Worm (Caenorhabditis elegans) whole organism, L2 larva: ENCODE results near the gene sup-26.

ENCODE experiments used
- C34F6.9 ChIP-seq: fragments of 150-350 bp; optimal IDR thresholded peaks from 2 replicates; lab custom pipeline; 2014; ENCODE audit warnings: missing biosample characterization, missing genetic modification characterization
- F13H6.1 ChIP-seq: sonication (generic microtip); optimal IDR thresholded peaks from 2 replicates; lab custom pipeline; 2016; ENCODE audit warnings: missing genetic modification characterization, missing compliant biosample characterization
- R02D3.7 ChIP-seq: fragments of 150-350 bp; optimal IDR thresholded peaks from 2 replicates; lab custom pipeline; 2014; ENCODE audit warnings: missing biosample characterization, missing genetic modification characterization
- aly-2 ChIP-seq: fragments of 150-350 bp; optimal IDR thresholded peaks from 2 replicates; lab custom pipeline; 2014; ENCODE audit warnings: missing biosample characterization, missing genetic modification characterization
- ama-1 ChIP-seq: fragments of 150-350 bp; optimal IDR thresholded peaks from 2 replicates; lab custom pipeline; 2018; ENCODE audit warnings: inconsistent platforms
- blmp-1 ChIP-seq: sonication (generic microtip); optimal IDR thresholded peaks from 2 replicates; lab custom pipeline; 2017; ENCODE audit warnings: missing genetic modification characterization, mild to moderate bottlenecking, missing compliant biosample characterization, antibody characterized with exemption, moderate library complexity; ENCODE audit not compliant: insufficient read depth
- ceh-16 ChIP-seq: fragments of 150-350 bp; optimal IDR thresholded peaks from 2 replicates; lab custom pipeline; 2014; ENCODE audit warnings: missing biosample characterization, missing genetic modification characterization
- crh-2 ChIP-seq: sonication (generic microtip); optimal IDR thresholded peaks from 2 replicates; lab custom pipeline; 2017; ENCODE audit warnings: missing biosample characterization, missing genetic modification characterization
- dmd-4 ChIP-seq: sonication (generic microtip); optimal IDR thresholded peaks from 2 replicates; lab custom pipeline; 2017; ENCODE audit warnings: missing biosample characterization, missing genetic modification characterization
- elt-1 ChIP-seq: fragments of 150-350 bp; optimal IDR thresholded peaks from 2 replicates; lab custom pipeline; 2014; ENCODE audit warnings: missing biosample characterization, missing genetic modification characterization
- fos-1 ChIP-seq: fragments of 150-350 bp; optimal IDR thresholded peaks from 2 replicates; lab custom pipeline; 2014; ENCODE audit warnings: missing biosample characterization, missing genetic modification characterization
- lin-11 ChIP-seq: fragments of 150-350 bp; sonication (generic microtip); optimal IDR thresholded peaks from 2 replicates; lab custom pipeline; 2014; ENCODE audit warnings: missing biosample characterization, missing genetic modification characterization, inconsistent platforms, mixed read lengths
- lin-13 ChIP-seq: fragments of 150-350 bp; optimal IDR thresholded peaks from 2 replicates; lab custom pipeline; 2014; ENCODE audit warnings: missing biosample characterization, missing genetic modification reagents, missing genetic modification characterization
- lin-39 ChIP-seq: fragments of 150-350 bp; optimal IDR thresholded peaks from 2 replicates; lab custom pipeline; 2014; ENCODE audit warnings: missing biosample characterization, missing genetic modification reagents, missing genetic modification characterization
- lsy-2 ChIP-seq, 2 experiments: fragments of 150-350 bp in 1 of 2; sonication (generic microtip) in 1 of 2; optimal IDR thresholded peaks; 2 replicates each; lab custom pipeline; 2014 to 2017; ENCODE audit warnings: missing biosample characterization in 2 of 2, missing genetic modification characterization in 2 of 2
- mab-5 ChIP-seq: fragments of 150-350 bp; optimal IDR thresholded peaks from 2 replicates; lab custom pipeline; 2014; ENCODE audit warnings: missing biosample characterization, missing genetic modification characterization
- mbf-1 ChIP-seq: sonication (generic microtip); optimal IDR thresholded peaks from 2 replicates; lab custom pipeline; 2017; ENCODE audit warnings: missing biosample characterization, missing genetic modification characterization
- mdl-1 ChIP-seq, 2 experiments: fragments of 150-350 bp in 1 of 2; sonication (generic microtip) in 1 of 2; optimal IDR thresholded peaks; 2 replicates each; lab custom pipeline; 2017; ENCODE audit warnings: missing biosample characterization in 2 of 2, missing genetic modification characterization in 2 of 2
- nhr-10 ChIP-seq: sonication (generic microtip); optimal IDR thresholded peaks from 2 replicates; lab custom pipeline; 2017; ENCODE audit warnings: missing biosample characterization, missing genetic modification characterization
- nhr-11 ChIP-seq: fragments of 150-350 bp; optimal IDR thresholded peaks from 2 replicates; lab custom pipeline; 2014; ENCODE audit warnings: missing biosample characterization, missing genetic modification characterization
- nhr-12 ChIP-seq: fragments of 150-350 bp; optimal IDR thresholded peaks from 2 replicates; lab custom pipeline; 2014; ENCODE audit warnings: missing biosample characterization, missing genetic modification characterization
- nhr-129 ChIP-seq: fragments of 150-350 bp; optimal IDR thresholded peaks from 2 replicates; lab custom pipeline; 2014; ENCODE audit warnings: missing biosample characterization, missing genetic modification characterization
- nhr-21 ChIP-seq: fragments of 150-350 bp; optimal IDR thresholded peaks from 2 replicates; lab custom pipeline; 2014; ENCODE audit warnings: missing biosample characterization, missing genetic modification characterization
- nhr-23 ChIP-seq: fragments of 150-350 bp; optimal IDR thresholded peaks from 2 replicates; lab custom pipeline; 2014; ENCODE audit warnings: missing biosample characterization, missing genetic modification reagents, missing genetic modification characterization
- nhr-237 ChIP-seq: fragments of 150-350 bp; optimal IDR thresholded peaks from 2 replicates; lab custom pipeline; 2014; ENCODE audit warnings: missing biosample characterization, missing genetic modification characterization
- nhr-25 ChIP-seq: fragments of 150-350 bp; sonication (generic microtip); optimal IDR thresholded peaks from 3 replicates; lab custom pipeline; 2014; ENCODE audit warnings: missing biosample characterization, missing genetic modification characterization
- nhr-6 ChIP-seq: fragments of 150-350 bp; optimal IDR thresholded peaks from 2 replicates; lab custom pipeline; 2014; ENCODE audit warnings: missing biosample characterization, missing genetic modification characterization
- nhr-77 ChIP-seq: fragments of 150-350 bp; optimal IDR thresholded peaks from 2 replicates; lab custom pipeline; 2014; ENCODE audit warnings: missing biosample characterization, missing genetic modification characterization
- sem-4 ChIP-seq: fragments of 150-350 bp; optimal IDR thresholded peaks from 2 replicates; lab custom pipeline; 2014; ENCODE audit warnings: missing biosample characterization, missing genetic modification reagents, missing genetic modification characterization
- sma-3 ChIP-seq: sonication (generic microtip); optimal IDR thresholded peaks from 2 replicates; lab custom pipeline; 2016; ENCODE audit warnings: missing genetic modification reagents, missing genetic modification characterization, missing compliant biosample characterization
- sma-9 ChIP-seq, 2 experiments: fragments of 150-350 bp in 1 of 2; sonication (generic microtip) in 1 of 2; optimal IDR thresholded peaks; 2 replicates each; lab custom pipeline; 2014 to 2016; ENCODE audit warnings: missing genetic modification characterization in 2 of 2, mild to moderate bottlenecking in 1 of 2, missing biosample characterization in 1 of 2, missing compliant biosample characterization in 1 of 2, missing genetic modification reagents in 1 of 2, moderate library complexity in 1 of 2
- unc-39 ChIP-seq: fragments of 150-350 bp; optimal IDR thresholded peaks from 2 replicates; lab custom pipeline; 2014; ENCODE audit warnings: missing biosample characterization, missing genetic modification characterization
- unc-55 ChIP-seq: fragments of 150-350 bp; sonication (generic microtip); optimal IDR thresholded peaks from 3 replicates; lab custom pipeline; 2014; ENCODE audit warnings: missing biosample characterization, missing genetic modification reagents, missing genetic modification characterization
- unc-62 ChIP-seq: fragments of 150-350 bp; optimal IDR thresholded peaks from 2 replicates; lab custom pipeline; 2014; ENCODE audit warnings: missing biosample characterization, missing genetic modification reagents, missing genetic modification characterization
- zag-1 ChIP-seq: fragments of 150-350 bp; optimal IDR thresholded peaks from 2 replicates; lab custom pipeline; 2014; ENCODE audit warnings: missing biosample characterization, missing genetic modification characterization
- ztf-1 ChIP-seq: fragments of 200-800 bp; sonication (Bioruptor generic); conservative IDR thresholded peaks from 2 replicates; pipeline ENCODE4 v1.3.6; 2022; ENCODE audit warnings: missing genetic modification characterization, missing compliant biosample characterization

Gene sup-26

DNA sequence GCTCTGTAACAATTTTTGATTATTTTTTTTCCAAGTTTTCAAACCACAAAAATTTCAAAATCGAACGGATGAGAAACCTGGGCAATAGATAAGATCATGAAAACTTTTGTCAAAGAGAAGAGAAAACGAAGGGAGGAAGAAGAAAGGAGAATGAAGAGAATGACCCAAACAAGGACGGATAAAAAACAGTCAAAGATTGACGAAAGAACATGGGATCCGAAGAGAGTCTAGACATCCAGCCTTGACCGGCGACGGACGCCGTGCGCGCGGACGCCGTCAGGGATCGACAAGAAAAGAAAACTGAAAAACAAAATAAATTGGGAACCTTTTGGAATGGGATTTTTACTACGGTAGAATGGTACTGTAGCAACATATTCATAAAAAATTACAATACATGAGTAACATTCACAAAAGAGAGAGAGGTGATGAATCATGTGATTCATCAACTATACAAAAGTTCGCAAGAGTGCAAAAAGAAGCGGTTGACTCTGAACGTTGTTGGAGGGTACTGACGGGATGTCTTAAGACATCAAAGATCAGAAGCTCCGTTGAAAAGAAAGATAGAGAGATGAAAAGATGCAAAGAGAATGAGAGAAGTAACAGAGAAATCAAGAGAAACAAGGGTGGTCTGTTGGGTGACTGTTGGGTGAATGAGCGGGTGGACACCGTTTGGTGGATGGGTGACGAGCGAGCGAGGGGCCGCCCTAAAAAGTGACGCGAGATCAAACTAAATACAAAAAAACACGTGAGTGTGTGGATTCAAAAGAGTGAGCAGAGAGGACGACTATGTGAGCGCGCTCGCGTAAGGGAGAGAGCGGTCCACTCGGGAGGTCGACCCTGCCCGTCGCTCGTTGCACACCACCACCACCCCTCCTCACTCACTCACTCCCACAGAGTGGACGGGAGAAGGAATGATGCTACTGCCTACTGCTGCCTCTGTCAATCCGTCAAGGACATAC lies at the start of gene sup-26:
sup-26 (minus strand) TSS at position 10 of the 959 bp plus-strand sequence.
- peak; percentile 62 for TF ChIP-seq F13H6.1 (tag; lab: Kevin White, UChicago)
- no peak for TF ChIP-seq ztf-1
- TF ChIP-seq unc-39 (tag; lab: Kevin White, UChicago) = no peak
- peak; percentile 67 for TF ChIP-seq ceh-16 (tag; lab: Kevin White, UChicago)
- TF ChIP-seq sma-9 (GFP tag; optimal IDR thresholded peaks at IDR 0.05; lab: Kevin White, UChicago) = peak; percentile 25
- TF ChIP-seq sma-9 (tag; optimal IDR thresholded peaks at IDR 0.05; lab: Kevin White, UChicago) = no peak
- TF ChIP-seq nhr-21 = peak; percentile 19
- TF ChIP-seq nhr-25 = peak; percentile 20
- TF ChIP-seq nhr-6 (tag; lab: Kevin White, UChicago) = no peak
- TF ChIP-seq lsy-2 (tag; optimal IDR thresholded peaks at IDR 0.05; lab: Kevin White, UChicago) = peak in 1 of 2 experiments; percentile 18
- peak; percentile 17 for TF ChIP-seq fos-1 (tag; lab: Kevin White, UChicago)
- peak; percentile 41 for TF ChIP-seq lin-13
- no peak for TF ChIP-seq nhr-237 (tag; lab: Kevin White, UChicago)
- TF ChIP-seq nhr-129 = peak; percentile 62

DNA sequence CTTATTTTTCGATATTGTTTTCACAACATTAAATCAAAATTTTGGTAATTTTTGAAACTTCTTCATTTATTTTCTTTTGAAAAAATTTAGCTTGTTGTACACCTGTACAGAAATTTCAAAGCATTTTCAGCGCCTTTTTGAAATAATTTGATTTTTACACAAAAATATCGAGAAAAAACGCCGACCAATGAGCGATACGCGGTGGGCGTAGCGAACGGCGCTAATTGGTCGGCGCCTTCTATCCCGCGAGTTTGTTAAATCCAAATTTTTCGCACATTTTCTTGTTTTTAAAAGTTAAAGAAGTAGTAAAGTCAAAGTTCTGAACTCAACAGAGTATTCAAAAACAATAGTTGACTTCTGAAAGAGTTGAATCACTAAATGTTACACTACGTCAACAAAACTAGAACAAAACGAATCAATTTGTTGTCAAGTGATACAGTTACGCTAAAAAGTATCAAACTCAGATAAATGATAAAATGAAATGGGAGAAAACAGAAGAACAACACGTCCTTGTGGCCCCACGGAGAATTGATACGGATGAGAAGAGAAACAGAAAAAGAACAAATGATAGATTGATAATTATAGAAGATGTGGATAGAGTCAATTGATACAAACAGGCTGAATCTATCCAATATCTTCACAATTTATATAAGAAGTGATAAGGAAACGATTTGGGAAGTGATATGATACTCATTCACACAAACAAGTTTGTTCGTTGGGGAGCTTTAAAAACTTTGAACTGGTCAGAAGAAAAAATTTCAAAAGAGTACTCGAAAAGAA lies 48.4 kb upstream of the sup-26 start:
- peak; percentile 12 for TF ChIP-seq crh-2 (tag; lab: Kevin White, UChicago)
- TF ChIP-seq ceh-16 (tag; lab: Kevin White, UChicago) = no peak
- peak; percentile 26 for TF ChIP-seq nhr-25
- TF ChIP-seq fos-1 (tag; lab: Kevin White, UChicago) = peak; percentile 33
- TF ChIP-seq nhr-21 = peak; percentile 38
- TF ChIP-seq nhr-77 (tag; lab: Kevin White, UChicago) = no peak
- TF ChIP-seq dmd-4 (tag; lab: Kevin White, UChicago) = no peak
- TF ChIP-seq unc-39 (tag; lab: Kevin White, UChicago) = no peak
- TF ChIP-seq lin-11 (tag; lab: Kevin White, UChicago) = no peak
- TF ChIP-seq nhr-12 = no peak
- peak; percentile 66 for TF ChIP-seq blmp-1 (tag; lab: Kevin White, UChicago)
- TF ChIP-seq R02D3.7 (tag; lab: Kevin White, UChicago) = no peak
- no peak for TF ChIP-seq sma-3 (GFP tag; lab: Kevin White, UChicago)
- no peak for TF ChIP-seq lin-39 (tag; lab: Kevin White, UChicago)

DNA sequence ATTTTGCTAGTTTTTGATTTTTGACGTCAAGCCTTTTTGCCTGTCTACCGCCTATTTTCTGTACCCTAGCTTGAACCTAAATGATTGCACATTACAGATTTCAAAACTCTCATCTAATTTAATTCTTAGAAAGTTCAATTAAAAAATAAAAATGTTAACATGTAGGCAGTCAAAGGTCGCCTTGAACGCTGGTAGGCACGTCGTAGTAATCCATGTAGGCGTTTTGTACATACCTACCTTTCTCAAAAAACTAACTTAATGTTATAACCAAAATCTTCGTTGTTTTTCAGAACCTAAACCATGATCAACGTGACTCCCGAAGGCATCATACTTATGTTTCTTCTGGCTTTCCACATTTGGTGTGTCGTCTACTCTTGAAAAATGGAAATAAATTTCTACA lies 43.8 kb upstream of the sup-26 start, which contains the start of gene H38K22.9:
H38K22.9 (plus strand) TSS at position 301 of the 400 bp plus-strand sequence.
- no peak for TF ChIP-seq aly-2
- TF ChIP-seq nhr-237 (tag; lab: Kevin White, UChicago) = no peak
- no peak for TF ChIP-seq ama-1 (lab: Kevin White, UChicago)

DNA sequence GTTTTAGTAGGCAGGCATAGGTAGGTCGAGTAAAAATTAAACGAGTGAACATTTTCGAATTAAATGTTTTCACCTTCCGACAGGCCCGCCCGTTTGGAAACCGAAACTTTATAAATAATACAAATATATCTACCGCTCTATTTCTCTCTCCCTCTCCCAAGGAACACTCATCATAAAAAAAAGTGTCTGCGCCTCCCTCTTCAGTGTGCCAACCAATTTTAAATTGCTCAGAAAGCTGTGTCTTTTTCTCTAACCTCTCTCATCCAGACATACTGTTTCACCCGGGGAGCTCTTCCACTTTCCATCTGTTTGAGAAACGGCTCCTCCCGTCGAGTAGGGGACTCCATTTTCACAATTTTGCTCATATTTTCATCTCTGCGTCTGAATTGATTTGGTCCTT lies 43.1 kb upstream of the sup-26 start:
- TF ChIP-seq nhr-12 = no peak
- TF ChIP-seq nhr-77 (tag; lab: Kevin White, UChicago) = no peak
- TF ChIP-seq fos-1 (tag; lab: Kevin White, UChicago) = no peak
- TF ChIP-seq sem-4 (tag; lab: Kevin White, UChicago) = peak; percentile 5
- no peak for TF ChIP-seq nhr-23 (tag; lab: Kevin White, UChicago)
- TF ChIP-seq elt-1 (tag; lab: Kevin White, UChicago) = no peak
- no peak for TF ChIP-seq aly-2
- peak; percentile 31 for TF ChIP-seq crh-2 (tag; lab: Kevin White, UChicago)
- no peak for TF ChIP-seq mdl-1 (tag; optimal IDR thresholded peaks at IDR 0.05; lab: Kevin White, UChicago)
- TF ChIP-seq blmp-1 (tag; lab: Kevin White, UChicago) = no peak
- no peak for TF ChIP-seq nhr-21
- TF ChIP-seq nhr-10 (tag; lab: Kevin White, UChicago) = no peak
- peak; percentile 72 for TF ChIP-seq mab-5 (tag; lab: Kevin White, UChicago)
- peak; percentile 43 for TF ChIP-seq sma-9 (GFP tag; optimal IDR thresholded peaks at IDR 0.05; lab: Kevin White, UChicago)
- TF ChIP-seq sma-9 (tag; optimal IDR thresholded peaks at IDR 0.05; lab: Kevin White, UChicago) = no peak
- TF ChIP-seq nhr-129 = peak; percentile 6
- no peak for TF ChIP-seq nhr-11 (tag; lab: Kevin White, UChicago)
- TF ChIP-seq mbf-1 (tag; lab: Kevin White, UChicago) = no peak
- peak in 1 of 2 experiments; percentile 54 for TF ChIP-seq lsy-2 (tag; optimal IDR thresholded peaks at IDR 0.05; lab: Kevin White, UChicago)
- no peak for TF ChIP-seq unc-62 (GFP tag; lab: Kevin White, UChicago)
- TF ChIP-seq F13H6.1 (tag; lab: Kevin White, UChicago) = peak; percentile 70
- TF ChIP-seq ztf-1 = no peak
- TF ChIP-seq zag-1 (tag; lab: Kevin White, UChicago) = peak; percentile 1
- TF ChIP-seq R02D3.7 (tag; lab: Kevin White, UChicago) = no peak
- peak; percentile 79 for TF ChIP-seq C34F6.9 (tag; lab: Kevin White, UChicago)
- TF ChIP-seq unc-55 (GFP tag; lab: Kevin White, UChicago) = peak; percentile 85
